Worm (Caenorhabditis elegans) whole organism, late embryonic: Measurements from ENCODE around the gene C34D4.10.
A peak's percentile ranks its signal among the peaks of the same experiment; 100 is the strongest.

Source experiments
- C38D4.7 ChIP-seq: fragments of 200-800 bp; sonication (Bioruptor generic); optimal IDR thresholded peaks from 2 replicates; lab custom pipeline; 2018; ENCODE audit warnings: mild to moderate bottlenecking, missing genetic modification characterization, moderate library complexity, missing compliant biosample characterization
- F13H6.1 ChIP-seq: sonication (generic microtip); optimal IDR thresholded peaks from 2 replicates; lab custom pipeline; 2016; ENCODE audit warnings: missing genetic modification characterization, missing compliant biosample characterization
- K09A11.1 ChIP-seq: sonication (generic microtip); optimal IDR thresholded peaks from 2 replicates; lab custom pipeline; 2017; ENCODE audit warnings: antibody characterized with exemption, mild to moderate bottlenecking, missing genetic modification characterization, missing compliant biosample characterization; ENCODE audit not compliant: insufficient read depth
- ahr-1 ChIP-seq: sonication (generic microtip); optimal IDR thresholded peaks from 2 replicates; lab custom pipeline; 2016; ENCODE audit warnings: missing genetic modification characterization, missing compliant biosample characterization
- ama-1 ChIP-seq: fragments of 150-350 bp; optimal IDR thresholded peaks from 2 replicates; lab custom pipeline; 2014
- ceh-14 ChIP-seq: sonication (generic microtip); optimal IDR thresholded peaks from 2 replicates; lab custom pipeline; 2016; ENCODE audit warnings: missing genotype, missing genetic modification characterization, missing compliant biosample characterization
- ceh-18 ChIP-seq: sonication (generic microtip); optimal IDR thresholded peaks from 2 replicates; lab custom pipeline; 2016; ENCODE audit warnings: missing genetic modification characterization, missing compliant biosample characterization
- ceh-31 ChIP-seq: sonication (generic microtip); optimal IDR thresholded peaks from 2 replicates; lab custom pipeline; 2016; ENCODE audit warnings: missing genetic modification characterization, missing compliant biosample characterization
- ceh-34 ChIP-seq: sonication (generic microtip); optimal IDR thresholded peaks from 2 replicates; lab custom pipeline; 2016; ENCODE audit warnings: mild to moderate bottlenecking, missing genetic modification characterization, missing compliant biosample characterization
- ceh-45 ChIP-seq: fragments of 200-800 bp; sonication (Bioruptor generic); IDR thresholded peaks from 2 replicates; pipeline ENCODE4 v1.3.6; 2022; ENCODE audit warnings: missing genetic modification reagents, missing genetic modification characterization, missing compliant biosample characterization
- ceh-6 ChIP-seq: fragments of 200-800 bp; sonication (Bioruptor generic); optimal IDR thresholded peaks from 2 replicates; lab custom pipeline; 2018; ENCODE audit warnings: mild to moderate bottlenecking, missing genetic modification characterization, missing compliant biosample characterization
- ceh-9 ChIP-seq: sonication (generic microtip); optimal IDR thresholded peaks from 2 replicates; lab custom pipeline; 2016; ENCODE audit warnings: mild to moderate bottlenecking, missing genetic modification characterization, inconsistent platforms, missing compliant biosample characterization
- fkh-10 ChIP-seq: fragments of 150-350 bp; optimal IDR thresholded peaks from 2 replicates; lab custom pipeline; 2014; ENCODE audit warnings: missing biosample characterization, missing genetic modification reagents, missing genetic modification characterization
- fkh-6 ChIP-seq: sonication (generic microtip); optimal IDR thresholded peaks from 2 replicates; lab custom pipeline; 2016; ENCODE audit warnings: missing genetic modification characterization, missing compliant biosample characterization
- gmeb-2 ChIP-seq: sonication (generic microtip); optimal IDR thresholded peaks from 2 replicates; lab custom pipeline; 2016; ENCODE audit warnings: missing genetic modification characterization, inconsistent platforms, missing compliant biosample characterization
- hlh-15 ChIP-seq: sonication (generic microtip); optimal IDR thresholded peaks from 2 replicates; lab custom pipeline; 2016; ENCODE audit warnings: missing genetic modification characterization, missing compliant biosample characterization
- hlh-30 ChIP-seq: sonication (generic microtip); optimal IDR thresholded peaks from 2 replicates; lab custom pipeline; 2017; ENCODE audit warnings: antibody characterized with exemption, missing genetic modification characterization, missing compliant biosample characterization; ENCODE audit not compliant: insufficient read depth
- hlh-6 ChIP-seq: sonication (generic microtip); optimal IDR thresholded peaks from 2 replicates; lab custom pipeline; 2016; ENCODE audit warnings: missing genotype, missing genetic modification characterization, missing compliant biosample characterization
- hlh-8 ChIP-seq: sonication (generic microtip); optimal IDR thresholded peaks from 2 replicates; lab custom pipeline; 2016; ENCODE audit warnings: missing genotype, missing genetic modification characterization, missing compliant biosample characterization
- madf-2 ChIP-seq: sonication (generic microtip); optimal IDR thresholded peaks from 2 replicates; lab custom pipeline; 2017; ENCODE audit warnings: missing genetic modification characterization, missing compliant biosample characterization
- nfya-1 ChIP-seq: sonication (generic microtip); optimal IDR thresholded peaks from 2 replicates; lab custom pipeline; 2017; ENCODE audit warnings: missing genetic modification characterization, mild to moderate bottlenecking, missing compliant biosample characterization, antibody characterized with exemption, moderate library complexity
- nhr-11 ChIP-seq: fragments of 150-350 bp; optimal IDR thresholded peaks from 2 replicates; lab custom pipeline; 2014; ENCODE audit warnings: missing biosample characterization, missing genetic modification characterization
- npax-4 ChIP-seq: sonication (generic microtip); optimal IDR thresholded peaks from 2 replicates; lab custom pipeline; 2016; ENCODE audit warnings: missing genetic modification characterization, missing compliant biosample characterization
- odd-2 ChIP-seq: sonication (generic microtip); optimal IDR thresholded peaks from 2 replicates; lab custom pipeline; 2017; ENCODE audit warnings: antibody characterized with exemption, mild to moderate bottlenecking, missing genetic modification characterization, missing compliant biosample characterization
- pat-9 ChIP-seq: fragments of 200-800 bp; sonication (Bioruptor generic); optimal IDR thresholded peaks from 2 replicates; lab custom pipeline; 2018; ENCODE audit warnings: mild to moderate bottlenecking, missing genetic modification characterization, moderate library complexity, missing compliant biosample characterization
- pha-4 ChIP-seq: fragments of 150-350 bp; optimal IDR thresholded peaks from 2 replicates; lab custom pipeline; 2018; ENCODE audit warnings: missing biosample characterization, missing genetic modification reagents, missing genetic modification characterization
- ref-2 ChIP-seq: sonication (generic microtip); optimal IDR thresholded peaks from 2 replicates; lab custom pipeline; 2016; ENCODE audit warnings: missing genetic modification characterization, missing compliant biosample characterization
- rnt-1 ChIP-seq: sonication (generic microtip); optimal IDR thresholded peaks from 2 replicates; lab custom pipeline; 2016; ENCODE audit warnings: missing genetic modification characterization, missing compliant biosample characterization
- tbx-2 ChIP-seq: sonication (generic microtip); optimal IDR thresholded peaks from 2 replicates; lab custom pipeline; 2016; ENCODE audit warnings: missing genetic modification characterization, missing compliant biosample characterization
- tbx-7 ChIP-seq: sonication (generic microtip); optimal IDR thresholded peaks from 2 replicates; lab custom pipeline; 2016; ENCODE audit warnings: missing genotype, missing genetic modification characterization, missing compliant biosample characterization
- ttx-3 ChIP-seq: sonication (generic microtip); optimal IDR thresholded peaks from 2 replicates; lab custom pipeline; 2016; ENCODE audit warnings: missing genetic modification reagents, missing genetic modification characterization, missing compliant biosample characterization
- unc-42 ChIP-seq: sonication (generic microtip); optimal IDR thresholded peaks from 2 replicates; lab custom pipeline; 2016; ENCODE audit warnings: missing genotype, missing genetic modification characterization, missing compliant biosample characterization
- unc-55 ChIP-seq: sonication (generic microtip); optimal IDR thresholded peaks from 2 replicates; lab custom pipeline; 2017; ENCODE audit warnings: missing biosample characterization, missing genetic modification reagents, missing genetic modification characterization
- unc-86 ChIP-seq: sonication (generic microtip); optimal IDR thresholded peaks from 2 replicates; lab custom pipeline; 2016; ENCODE audit warnings: missing genetic modification characterization, missing compliant biosample characterization
- zip-5 ChIP-seq: sonication (generic microtip); optimal IDR thresholded peaks from 2 replicates; lab custom pipeline; 2016; ENCODE audit warnings: missing genetic modification characterization, missing compliant biosample characterization

Gene C34D4.10

DNA sequence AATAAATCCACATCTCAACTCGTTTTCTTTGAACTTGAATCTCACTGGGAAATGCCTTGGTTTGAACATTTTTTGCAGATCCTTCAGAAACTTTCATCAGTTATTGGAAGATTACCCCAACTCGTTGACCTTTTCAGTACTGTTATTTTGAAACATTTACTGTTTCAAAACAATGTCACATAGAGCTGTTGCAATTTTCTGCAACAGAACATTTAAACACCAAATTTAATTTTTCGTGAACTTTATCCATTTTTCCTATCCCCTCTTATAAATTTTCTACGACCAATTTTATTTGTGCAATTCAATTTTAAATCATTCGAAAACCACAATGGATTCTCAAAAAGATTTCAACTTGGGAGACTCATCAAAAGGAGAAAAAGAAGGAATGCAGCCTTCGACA is 13.3 kb downstream of the C34D4.10 start, which contains the start of gene ZC477.2:
TSS of gene ZC477.2 (plus strand) at position 301 of the 400 bp plus-strand sequence.
- TF ChIP-seq fkh-10: no peak
- TF ChIP-seq ahr-1 (tag; lab: Kevin White, UChicago): no peak
- no peak for TF ChIP-seq fkh-6 (tag; lab: Kevin White, UChicago)
- TF ChIP-seq F13H6.1 (tag; lab: Kevin White, UChicago): no peak
- TF ChIP-seq zip-5 (tag; lab: Kevin White, UChicago): no peak
- no peak for TF ChIP-seq nfya-1 (tag; lab: Kevin White, UChicago)
- no peak for TF ChIP-seq nhr-11
- no peak for TF ChIP-seq ceh-45 (GFP tag; lab: Robert Waterston, UW)
- no peak for TF ChIP-seq npax-4 (tag; lab: Kevin White, UChicago)
- TF ChIP-seq unc-55 (GFP tag; lab: Kevin White, UChicago): no peak
- TF ChIP-seq ttx-3 (tag; lab: Kevin White, UChicago): no peak
- no peak for TF ChIP-seq tbx-7 (tag; lab: Kevin White, UChicago)
- TF ChIP-seq ceh-6 (GFP tag; lab: Kevin White, UChicago): no peak
- TF ChIP-seq odd-2 (tag; lab: Kevin White, UChicago): no peak

DNA sequence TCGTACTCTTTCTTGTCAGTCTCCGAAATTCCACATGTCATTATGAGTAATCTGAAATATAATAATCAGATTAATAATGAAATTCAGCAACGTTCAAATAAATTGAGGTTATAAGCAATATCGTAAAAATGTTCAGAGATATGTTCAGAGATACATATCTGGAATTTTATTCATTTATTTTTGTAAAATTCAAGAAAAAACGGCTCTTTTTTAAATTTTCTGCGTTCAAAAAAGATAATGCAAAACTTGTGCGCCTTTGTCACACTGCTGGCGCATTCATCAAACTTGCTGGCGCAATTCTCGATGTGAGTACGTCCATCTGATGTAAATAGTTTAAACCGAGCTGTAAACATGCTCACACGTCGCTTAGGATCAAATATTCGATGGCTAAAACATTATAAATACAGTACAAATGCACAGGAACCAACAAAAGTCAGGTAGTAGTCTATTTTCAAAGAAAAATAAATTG is 18.0 kb downstream of the C34D4.10 start, which contains the start of the genes rde-8 and ZC477.3:
TSS of gene rde-8 (minus strand) at position 51 of the 469 bp plus-strand sequence.
TSS of gene ZC477.3 (plus strand) at position 282 of the 469 bp plus-strand sequence.
- TF ChIP-seq unc-42 (tag; lab: Kevin White, UChicago): peak; percentile 16
- peak; percentile 37 for TF ChIP-seq nfya-1 (tag; lab: Kevin White, UChicago)
- no peak for TF ChIP-seq unc-55 (GFP tag; lab: Kevin White, UChicago)
- no peak for TF ChIP-seq ceh-18

DNA sequence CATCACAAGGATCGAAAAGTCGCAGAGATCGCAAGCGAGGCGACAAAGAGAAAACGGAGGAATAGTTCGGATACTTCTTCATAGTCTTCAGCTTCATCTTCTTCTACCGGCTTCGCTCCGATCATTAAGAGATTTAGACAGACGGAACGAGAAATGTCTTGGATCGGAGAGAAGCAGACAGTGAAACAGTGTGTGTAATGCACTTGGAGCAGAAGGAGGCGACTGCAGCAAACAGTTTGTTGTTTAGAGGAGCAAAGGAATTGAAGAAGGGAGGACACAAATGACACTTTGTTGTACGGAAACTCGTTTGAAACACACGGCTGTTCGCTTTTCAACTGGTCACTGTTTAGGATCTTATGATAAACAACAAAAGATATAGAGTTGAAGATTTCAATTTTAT is 21.8 kb downstream of the C34D4.10 start:
- TF ChIP-seq ceh-34 (tag; lab: Kevin White, UChicago): peak; percentile 56
- TF ChIP-seq ceh-18: peak; percentile 46
- peak; percentile 21 for TF ChIP-seq unc-55 (GFP tag; lab: Kevin White, UChicago)
- TF ChIP-seq K09A11.1: no peak
- TF ChIP-seq ceh-9 (tag; lab: Kevin White, UChicago): no peak
- no peak for TF ChIP-seq madf-2 (tag; lab: Kevin White, UChicago)
- peak; percentile 24 for TF ChIP-seq tbx-2 (tag; lab: Kevin White, UChicago)
- no peak for TF ChIP-seq ref-2 (tag; lab: Kevin White, UChicago)
- peak; percentile 51 for TF ChIP-seq nfya-1 (tag; lab: Kevin White, UChicago)

DNA sequence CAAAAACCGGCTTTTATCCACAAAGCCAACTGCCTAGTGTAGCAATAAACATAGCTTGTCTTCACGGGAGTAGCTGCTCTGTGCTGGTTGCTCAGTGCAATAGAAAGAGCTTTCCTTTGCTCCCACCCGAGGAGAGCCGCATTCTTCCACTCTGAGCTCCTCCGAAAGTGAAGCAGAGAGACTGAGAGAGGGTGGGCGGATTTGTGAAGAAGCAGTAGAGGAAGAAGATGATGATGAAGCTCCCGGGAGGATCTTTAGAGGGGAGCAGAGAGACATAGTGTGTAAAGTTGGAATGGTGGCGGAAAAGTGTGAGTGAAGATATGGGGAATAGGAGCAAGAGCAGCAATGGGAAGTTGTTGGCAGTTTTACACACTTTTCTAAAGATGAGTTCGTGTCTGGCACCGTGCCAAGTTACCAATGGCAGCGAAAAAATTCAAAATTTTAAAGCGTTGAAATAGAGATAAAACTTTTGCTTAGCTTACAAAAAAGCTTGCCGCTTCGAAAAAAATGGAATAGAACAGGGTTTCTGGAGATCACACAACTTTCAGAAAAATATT is 22.6 kb downstream of the C34D4.10 start, which contains the start of gene ZC477.4:
TSS of gene ZC477.4 (minus strand) at position 276 of the 557 bp plus-strand sequence.
- TF ChIP-seq C38D4.7 (GFP tag; lab: Kevin White, UChicago) (no peak), ceh-31 (tag; lab: Kevin White, UChicago) (peak; percentile 7), hlh-8 (tag; lab: Kevin White, UChicago) (peak; percentile 19), pat-9 (peak; percentile 74), ceh-34 (tag; lab: Kevin White, UChicago) (peak; percentile 25), rnt-1 (tag; lab: Kevin White, UChicago) (peak; percentile 77), unc-55 (GFP tag; lab: Kevin White, UChicago) (peak; percentile 72), ceh-18 (peak; percentile 89), hlh-15 (tag; lab: Kevin White, UChicago) (no peak), F13H6.1 (tag; lab: Kevin White, UChicago) (peak; percentile 19), ceh-14 (peak; percentile 7), hlh-6 (tag; lab: Kevin White, UChicago) (peak; percentile 55), unc-86 (tag; lab: Kevin White, UChicago) (no peak), pha-4 (tag; lab: Kevin White, UChicago) (no peak), tbx-2 (tag; lab: Kevin White, UChicago) (peak; percentile 65), ama-1 (peak; percentile 9), madf-2 (tag; lab: Kevin White, UChicago) (no peak), gmeb-2 (no peak), hlh-30 (tag; lab: Kevin White, UChicago) (no peak), nfya-1 (tag; lab: Kevin White, UChicago) (peak; percentile 56), unc-42 (tag; lab: Kevin White, UChicago) (peak; percentile 4)
